ENCODE assay signal across 5 fruit fly cellular contexts in the genomic region with DNA sequence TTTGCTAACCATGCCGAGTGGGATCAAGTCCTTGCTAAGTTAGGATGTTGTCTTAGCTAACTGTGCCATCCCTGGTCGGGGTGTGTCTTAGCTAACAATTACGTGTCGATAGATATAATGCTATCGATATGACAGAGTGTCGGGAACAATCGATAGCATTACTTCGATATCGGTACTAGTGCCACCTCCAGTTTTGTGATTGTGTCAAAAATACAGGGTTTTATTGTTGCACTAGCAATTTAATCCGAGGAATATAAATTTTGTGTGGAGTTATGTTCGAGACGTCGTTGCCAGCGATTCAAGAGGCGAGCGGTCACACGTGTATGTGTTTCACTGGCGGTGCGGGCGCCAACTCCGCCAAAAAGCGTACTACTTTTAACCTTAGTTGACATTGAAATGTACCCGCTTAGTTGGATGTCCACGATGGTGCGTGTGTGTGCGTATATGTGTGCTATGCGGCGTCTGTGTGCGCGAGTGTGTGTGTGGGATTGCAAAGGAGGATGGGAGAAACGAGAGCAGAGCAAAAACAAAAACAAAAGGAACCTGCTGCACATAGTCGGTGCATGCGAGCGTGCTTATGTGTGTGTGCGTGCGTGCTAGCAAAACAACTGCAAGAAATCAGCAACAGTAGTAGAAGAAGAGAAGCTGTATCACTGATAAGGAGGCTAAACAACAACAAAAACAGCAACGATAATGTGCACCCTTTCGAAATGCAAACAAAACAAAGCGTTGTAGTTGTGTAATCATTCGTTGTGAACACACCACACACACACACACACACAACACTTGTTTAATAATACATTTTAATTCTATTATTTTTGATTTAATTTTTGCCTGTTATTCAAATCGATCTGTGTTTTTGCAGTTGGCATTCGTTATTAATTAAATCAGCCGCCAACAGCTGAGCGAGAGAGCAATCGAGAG.
A peak's percentile ranks its signal among the peaks of the same experiment; 100 is the strongest.
TF ChIP-seq lines count a peak whose summit lies in the region.

A gene (plus strand): TSS at position 179 of the 924 bp plus-strand sequence.

TF ChIP-seq in whole organism, adult, 20 proteins besides CTCF, POLR2A, EP300 and RAD21 (continued from another document):
- peak; percentile 65 for TF ChIP-seq cic (GFP tag; optimal IDR thresholded peaks at IDR 0.05; lab: Kevin White, UChicago)
- peak; percentile 83 for TF ChIP-seq kay (GFP tag; lab: Kevin White, UChicago; ENCODE audit: borderline replicate concordance)
- peak; percentile 50 for TF ChIP-seq CG11617 (GFP tag; optimal IDR thresholded peaks at IDR 0.05; lab: Kevin White, UChicago)
- TF ChIP-seq Clk (GFP tag; optimal IDR thresholded peaks at IDR 0.05; lab: Kevin White, UChicago), result no peak
TF ChIP-seq in whole organism, adult: peak in this region for 13.

TF ChIP-seq in whole organism, embryonic, 481 proteins besides CTCF, POLR2A, EP300 and RAD21 (continued from another document and continues in another):
- peak; percentile 86 for TF ChIP-seq sna (GFP tag; IDR thresholded peaks at IDR 0.05; lab: Robert Waterston, UW; ENCODE audit: partially characterized antibody)
- peak; percentile 56 for TF ChIP-seq pho (GFP tag; optimal IDR thresholded peaks at IDR 0.05; lab: Kevin White, UChicago)
- TF ChIP-seq HmgD (GFP tag; optimal IDR thresholded peaks at IDR 0.05; lab: Kevin White, UChicago), result peak; percentile 80
- TF ChIP-seq Jarid2 (GFP tag; optimal IDR thresholded peaks at IDR 0.05; lab: Kevin White, UChicago), result no peak
- TF ChIP-seq vvl (GFP tag; IDR thresholded peaks at IDR 0.05; lab: Robert Waterston, UW), result peak; percentile 48
- no peak for TF ChIP-seq C15 (GFP tag; IDR thresholded peaks at IDR 0.05; lab: Robert Waterston, UW)
- peak; percentile 94 for TF ChIP-seq chinmo (GFP tag; IDR thresholded peaks at IDR 0.05; lab: Robert Waterston, UW; ENCODE audit: partially characterized antibody)
- TF ChIP-seq da (GFP tag; optimal IDR thresholded peaks at IDR 0.05; lab: Kevin White, UChicago), result no peak
- peak; percentile 63 for TF ChIP-seq Dp (GFP tag; optimal IDR thresholded peaks at IDR 0.05; lab: Kevin White, UChicago)
- peak; percentile 86 for TF ChIP-seq hbn (GFP tag; IDR thresholded peaks at IDR 0.05; lab: Robert Waterston, UW; ENCODE audit: partially characterized antibody)
- TF ChIP-seq CG18619 (GFP tag; optimal IDR thresholded peaks at IDR 0.05; lab: Kevin White, UChicago), result no peak
- no peak for TF ChIP-seq NfI (GFP tag; optimal IDR thresholded peaks at IDR 0.05; lab: Kevin White, UChicago)
- no peak for TF ChIP-seq hkb (optimal IDR thresholded peaks at IDR 0.05; lab: Kevin White, UChicago)
- no peak for TF ChIP-seq hkb (GFP tag; IDR thresholded peaks at IDR 0.05; lab: Robert Waterston, UW)
- TF ChIP-seq CG32767 (GFP tag; IDR thresholded peaks at IDR 0.05; lab: Robert Waterston, UW), result no peak
- no peak for TF ChIP-seq CG17612 (GFP tag; IDR thresholded peaks at IDR 0.05; lab: Robert Waterston, UW)
- TF ChIP-seq fd64A (GFP tag; optimal IDR thresholded peaks at IDR 0.05; lab: Kevin White, UChicago), result peak; percentile 19
- no peak for TF ChIP-seq slp2 (GFP tag; optimal IDR thresholded peaks at IDR 0.05; lab: Kevin White, UChicago)
- TF ChIP-seq CG7963 (GFP tag; IDR thresholded peaks at IDR 0.05; lab: Robert Waterston, UW; ENCODE audit: partially characterized antibody), result peak; percentile 92
- TF ChIP-seq Sin3A (optimal IDR thresholded peaks at IDR 0.05; lab: Kevin White, UChicago), result peak; percentile 64
- 0 out of 3 replicates have a peak, but pooled peaks have one; percentile 15 for TF ChIP-seq zfh1 (GFP tag; IDR thresholded peaks at IDR 0.05; lab: Robert Waterston, UW)
- TF ChIP-seq grau (tag; optimal IDR thresholded peaks at IDR 0.05; lab: Kevin White, UChicago), result peak; percentile 41
- TF ChIP-seq CoRest (tag; optimal IDR thresholded peaks at IDR 0.05; lab: Kevin White, UChicago), result peak; percentile 29
- TF ChIP-seq sug (tag; optimal IDR thresholded peaks at IDR 0.05; lab: Kevin White, UChicago), result peak; percentile 50
- TF ChIP-seq CG12391 (tag; optimal IDR thresholded peaks at IDR 0.05; lab: Kevin White, UChicago), result peak; percentile 46
- TF ChIP-seq pzg (GFP tag; optimal IDR thresholded peaks at IDR 0.05; lab: Kevin White, UChicago), result peak; percentile 99
- no peak for TF ChIP-seq Bteb2 (GFP tag; optimal IDR thresholded peaks at IDR 0.05; lab: Kevin White, UChicago)
- TF ChIP-seq Dip3 (GFP tag; optimal IDR thresholded peaks at IDR 0.05; lab: Kevin White, UChicago), result peak; percentile 8

TF ChIP-seq in whole organism, prepupa, 60 proteins besides CTCF, POLR2A, EP300 and RAD21 (continued from another document and continues in another):
- TF ChIP-seq Lpt (GFP tag; optimal IDR thresholded peaks at IDR 0.05; lab: Kevin White, UChicago) (peak; percentile 48), Gug (GFP tag; IDR thresholded peaks at IDR 0.05; lab: Robert Waterston, UW) (0 out of 2 replicates have a peak, but pooled peaks have one; percentile 19), CG1621 (tag; optimal IDR thresholded peaks at IDR 0.05; lab: Kevin White, UChicago) (peak; percentile 8), CG31627 (GFP tag; optimal IDR thresholded peaks at IDR 0.05; lab: Kevin White, UChicago) (no peak), CG6163 (GFP tag; IDR thresholded peaks at IDR 0.05; lab: Robert Waterston, UW) (peak; percentile 73), CG32006 (GFP tag; optimal IDR thresholded peaks at IDR 0.05; lab: Kevin White, UChicago) (peak; percentile 49), Smox (GFP tag; optimal IDR thresholded peaks at IDR 0.05; lab: Kevin White, UChicago) (no peak), CG8119 (GFP tag; IDR thresholded peaks at IDR 0.05; lab: Robert Waterston, UW) (peak; percentile 54; the same call in 2 of the 3 replicates), vri (GFP tag; optimal IDR thresholded peaks at IDR 0.05; lab: Kevin White, UChicago) (peak; percentile 60), fd85E (GFP tag; optimal IDR thresholded peaks at IDR 0.05; lab: Kevin White, UChicago) (no peak), ss (GFP tag; optimal IDR thresholded peaks at IDR 0.05; lab: Kevin White, UChicago) (peak; percentile 78 to 94), CG16779 (tag; optimal IDR thresholded peaks at IDR 0.05; lab: Kevin White, UChicago) (peak; percentile 67), Hr38 (GFP tag; optimal IDR thresholded peaks at IDR 0.05; lab: Kevin White, UChicago) (no peak), lz (GFP tag; optimal IDR thresholded peaks at IDR 0.05; lab: Kevin White, UChicago) (no peak), CG9139 (GFP tag; optimal IDR thresholded peaks at IDR 0.05; lab: Kevin White, UChicago) (peak; percentile 64), cyc (GFP tag; optimal IDR thresholded peaks at IDR 0.05; lab: Kevin White, UChicago) (peak; percentile 11), CG34406 (GFP tag; optimal IDR thresholded peaks at IDR 0.05; lab: Kevin White, UChicago) (no peak), CG6792 (GFP tag; optimal IDR thresholded peaks at IDR 0.05; lab: Kevin White, UChicago) (no peak), achi (GFP tag; optimal IDR thresholded peaks at IDR 0.05; lab: Kevin White, UChicago) (peak; percentile 13), Sox15 (GFP tag; optimal IDR thresholded peaks at IDR 0.05; lab: Kevin White, UChicago) (no peak), dsx (GFP tag; optimal IDR thresholded peaks at IDR 0.05; lab: Kevin White, UChicago; ENCODE audit: poor library complexity, severe bottlenecking) (peak; percentile 51), spab (GFP tag; optimal IDR thresholded peaks at IDR 0.05; lab: Kevin White, UChicago) (peak; percentile 21), salr (GFP tag; optimal IDR thresholded peaks at IDR 0.05; lab: Kevin White, UChicago) (peak in 1 of 2 experiments; percentile 47), CG7368 (GFP tag; optimal IDR thresholded peaks at IDR 0.05; lab: Kevin White, UChicago) (peak; percentile 28), CG6854 (GFP tag; optimal IDR thresholded peaks at IDR 0.05; lab: Kevin White, UChicago) (no peak), acj6 (GFP tag; optimal IDR thresholded peaks at IDR 0.05; lab: Kevin White, UChicago) (no peak), fd59A (GFP tag; optimal IDR thresholded peaks at IDR 0.05; lab: Kevin White, UChicago) (peak; percentile 29), Ets96B (tag; optimal IDR thresholded peaks at IDR 0.05; lab: Kevin White, UChicago) (peak; percentile 37), OdsH (GFP tag; optimal IDR thresholded peaks at IDR 0.05; lab: Kevin White, UChicago) (no peak)

TF ChIP-seq in whole organism, pupa, 21 proteins besides CTCF, POLR2A, EP300 and RAD21 (continued from another document):
- TF ChIP-seq D1 (tag; optimal IDR thresholded peaks at IDR 0.05; lab: Kevin White, UChicago), result peak; percentile 46
- no peak for TF ChIP-seq CG10348 (GFP tag; IDR thresholded peaks at IDR 0.05; lab: Robert Waterston, UW)
- peak; percentile 37 for TF ChIP-seq CG8159 (tag; optimal IDR thresholded peaks at IDR 0.05; lab: Kevin White, UChicago)
- TF ChIP-seq CG17806 (tag; optimal IDR thresholded peaks at IDR 0.05; lab: Kevin White, UChicago), result peak; percentile 37

TF ChIP-seq in whole organism, wandering third instar larva, 38 proteins besides CTCF, POLR2A, EP300 and RAD21 (continued from another document):
- TF ChIP-seq lola (GFP tag; optimal IDR thresholded peaks at IDR 0.05; lab: Kevin White, UChicago) (no peak), h (GFP tag; optimal IDR thresholded peaks at IDR 0.05; lab: Kevin White, UChicago) (peak; percentile 35), Dif (GFP tag; optimal IDR thresholded peaks at IDR 0.05; lab: Kevin White, UChicago; ENCODE audit: partially characterized antibody) (no peak), N (GFP tag; optimal IDR thresholded peaks at IDR 0.05; lab: Kevin White, UChicago) (peak; percentile 19), jim (GFP tag; optimal IDR thresholded peaks at IDR 0.05; lab: Kevin White, UChicago) (no peak), br (GFP tag; optimal IDR thresholded peaks at IDR 0.05; lab: Kevin White, UChicago) (no peak), fru (GFP tag; optimal IDR thresholded peaks at IDR 0.05; lab: Kevin White, UChicago) (peak; percentile 23), OdsH (GFP tag; optimal IDR thresholded peaks at IDR 0.05; lab: Kevin White, UChicago) (peak; percentile 25), Abd-B (GFP tag; optimal IDR thresholded peaks at IDR 0.05; lab: Kevin White, UChicago) (no peak), woc (GFP tag; optimal IDR thresholded peaks at IDR 0.05; lab: Kevin White, UChicago) (no peak), foxo (GFP tag; optimal IDR thresholded peaks at IDR 0.05; lab: Kevin White, UChicago) (peak in 1 of 2 experiments; percentile 44), usp (GFP tag; optimal IDR thresholded peaks at IDR 0.05; lab: Kevin White, UChicago) (no peak), psq (GFP tag; optimal IDR thresholded peaks at IDR 0.05; lab: Kevin White, UChicago) (peak; percentile 61), CG32264 (GFP tag; optimal IDR thresholded peaks at IDR 0.05; lab: Kevin White, UChicago) (no peak), pan (optimal IDR thresholded peaks at IDR 0.05; lab: Kevin White, UChicago) (no peak), Hnf4 (GFP tag; optimal IDR thresholded peaks at IDR 0.05; lab: Kevin White, UChicago) (no peak), Mio (GFP tag; optimal IDR thresholded peaks at IDR 0.05; lab: Kevin White, UChicago) (no peak), Hr83 (GFP tag; optimal IDR thresholded peaks at IDR 0.05; lab: Kevin White, UChicago; ENCODE audit: poor library complexity, severe bottlenecking) (peak; percentile 52), rgr (GFP tag; optimal IDR thresholded peaks at IDR 0.05; lab: Kevin White, UChicago) (peak; percentile 46), tai (GFP tag; optimal IDR thresholded peaks at IDR 0.05; lab: Kevin White, UChicago) (no peak)
